Fruit fly (Drosophila melanogaster) whole organism, pupa: Measurements from ENCODE around the gene CG11380.
A peak's percentile ranks its signal among the peaks of the same experiment; 100 is the strongest.

Experiments
- CG10348 ChIP-seq: fragments of 200-800 bp; sonication (Bioruptor generic); IDR thresholded peaks from 2 replicates; pipeline ENCODE4 v1.3.6; 2022; ENCODE audit warnings: missing biosample characterization, missing genetic modification characterization
- CG12605 ChIP-seq: fragments of 200-800 bp; sonication (Bioruptor generic); IDR thresholded peaks from 2 replicates; pipeline ENCODE4 v1.3.6; 2022; ENCODE audit warnings: missing biosample characterization, missing genetic modification characterization
- CG13204 ChIP-seq: fragments of 200-800 bp; sonication (Bioruptor generic); optimal IDR thresholded peaks from 2 replicates; lab custom pipeline; 2018; ENCODE audit warnings: missing biosample characterization, mild to moderate bottlenecking, missing genetic modification characterization, moderate library complexity
- CG14655 ChIP-seq: fragments of 200-800 bp; sonication (Bioruptor generic); optimal IDR thresholded peaks from 3 replicates; lab custom pipeline; 2017; ENCODE audit warnings: mild to moderate bottlenecking, missing biosample characterization, missing genetic modification reagents, missing genetic modification characterization
- CG15710 ChIP-seq: fragments of 200-800 bp; sonication (Bioruptor generic); optimal IDR thresholded peaks from 2 replicates; lab custom pipeline; 2018; ENCODE audit warnings: missing biosample characterization, mild to moderate bottlenecking, missing genetic modification characterization, moderate library complexity
- CG17806 ChIP-seq: fragments of 200-800 bp; sonication (Bioruptor generic); optimal IDR thresholded peaks from 2 replicates; lab custom pipeline; 2018; ENCODE audit warnings: missing biosample characterization, mild to moderate bottlenecking, missing genetic modification characterization, moderate library complexity
- CG32121 ChIP-seq: fragments of 200-800 bp; sonication (Bioruptor generic); IDR thresholded peaks from 2 replicates; pipeline ENCODE4 v1.3.6; 2022; ENCODE audit warnings: missing biosample characterization, missing genetic modification characterization
- CG34367 ChIP-seq: fragments of 200-800 bp; sonication (Bioruptor generic); optimal IDR thresholded peaks from 2 replicates; lab custom pipeline; 2018; ENCODE audit warnings: missing biosample characterization, mild to moderate bottlenecking, missing genetic modification characterization
- CG4496 ChIP-seq: fragments of 200-800 bp; sonication (Bioruptor generic); IDR thresholded peaks from 3 replicates; pipeline ENCODE4 v1.3.6; 2022; ENCODE audit warnings: missing biosample characterization, missing genetic modification characterization
- CG8159 ChIP-seq: fragments of 200-800 bp; sonication (Bioruptor generic); optimal IDR thresholded peaks from 3 replicates; lab custom pipeline; 2018; ENCODE audit warnings: missing biosample characterization, mild to moderate bottlenecking, missing genetic modification characterization, moderate library complexity
- CG8301 ChIP-seq: fragments of 200-800 bp; sonication (Bioruptor generic); optimal IDR thresholded peaks from 2 replicates; lab custom pipeline; 2018; ENCODE audit warnings: missing biosample characterization, mild to moderate bottlenecking, missing genetic modification characterization
- CG9948 ChIP-seq: fragments of 200-800 bp; sonication (Bioruptor generic); optimal IDR thresholded peaks from 2 replicates; lab custom pipeline; 2018; ENCODE audit warnings: missing biosample characterization, mild to moderate bottlenecking, missing genetic modification characterization, moderate library complexity
- D1 ChIP-seq: fragments of 200-800 bp; sonication (Bioruptor generic); optimal IDR thresholded peaks from 2 replicates; lab custom pipeline; 2018; ENCODE audit warnings: missing biosample characterization, mild to moderate bottlenecking, missing genetic modification characterization, moderate library complexity
- EcR ChIP-seq: fragments of 200-800 bp; sonication (Bioruptor generic); optimal IDR thresholded peaks from 3 replicates; lab custom pipeline; 2019; ENCODE audit warnings: missing biosample characterization, missing genetic modification characterization, mild to moderate bottlenecking, moderate library complexity, missing genetic modification reagents
- Ets98B ChIP-seq: fragments of 200-800 bp; sonication (Bioruptor generic); IDR thresholded peaks from 2 replicates; pipeline ENCODE4 v1.3.6; 2022; ENCODE audit warnings: missing biosample characterization, missing genetic modification characterization
- Pif1A ChIP-seq: fragments of 200-800 bp; sonication (Bioruptor generic); optimal IDR thresholded peaks from 3 replicates; lab custom pipeline; 2016; ENCODE audit warnings: missing biosample characterization, missing genetic modification characterization
- Pif1B ChIP-seq: fragments of 200-800 bp; sonication (Bioruptor generic); optimal IDR thresholded peaks from 3 replicates; lab custom pipeline; 2016; ENCODE audit warnings: missing biosample characterization, missing genetic modification characterization
- Snoo ChIP-seq: fragments of 200-800 bp; sonication (Bioruptor generic); optimal IDR thresholded peaks from 3 replicates; lab custom pipeline; 2017; ENCODE audit warnings: missing biosample characterization, mild to moderate bottlenecking, missing genetic modification characterization, inconsistent platforms
- fd96Ca ChIP-seq: fragments of 200-800 bp; sonication (Bioruptor generic); IDR thresholded peaks from 3 replicates; pipeline ENCODE4 v1.3.6; 2022; ENCODE audit warnings: missing biosample characterization, missing genetic modification characterization
- gl ChIP-seq: fragments of 200-800 bp; sonication (Bioruptor generic); optimal IDR thresholded peaks from 2 replicates; lab custom pipeline; 2018; ENCODE audit warnings: missing biosample characterization, mild to moderate bottlenecking, missing genetic modification characterization
- rn ChIP-seq: fragments of 200-800 bp; sonication (Bioruptor generic); IDR thresholded peaks from 2 replicates; pipeline ENCODE4 v1.3.6; 2022; ENCODE audit warnings: missing biosample characterization, missing genetic modification characterization

Gene CG11380

dm6 chrX:1191008-1191407 lies at the start of gene CG11380:
Gene CG11380 (plus strand): TSS chrX:1191308.
- TF ChIP-seq Pif1B (no peak), EcR (no peak), CG13204 (GFP tag; lab: Kevin White, UChicago) (no peak), CG9948 (no peak), Snoo (no peak), CG8159 (tag; lab: Kevin White, UChicago) (no peak), gl (tag; lab: Kevin White, UChicago) (no peak), Ets98B (GFP tag; lab: Robert Waterston, UW) (no peak; the same call in 1 of the 2 replicates), CG32121 (no peak), rn (no peak)

DNA sequence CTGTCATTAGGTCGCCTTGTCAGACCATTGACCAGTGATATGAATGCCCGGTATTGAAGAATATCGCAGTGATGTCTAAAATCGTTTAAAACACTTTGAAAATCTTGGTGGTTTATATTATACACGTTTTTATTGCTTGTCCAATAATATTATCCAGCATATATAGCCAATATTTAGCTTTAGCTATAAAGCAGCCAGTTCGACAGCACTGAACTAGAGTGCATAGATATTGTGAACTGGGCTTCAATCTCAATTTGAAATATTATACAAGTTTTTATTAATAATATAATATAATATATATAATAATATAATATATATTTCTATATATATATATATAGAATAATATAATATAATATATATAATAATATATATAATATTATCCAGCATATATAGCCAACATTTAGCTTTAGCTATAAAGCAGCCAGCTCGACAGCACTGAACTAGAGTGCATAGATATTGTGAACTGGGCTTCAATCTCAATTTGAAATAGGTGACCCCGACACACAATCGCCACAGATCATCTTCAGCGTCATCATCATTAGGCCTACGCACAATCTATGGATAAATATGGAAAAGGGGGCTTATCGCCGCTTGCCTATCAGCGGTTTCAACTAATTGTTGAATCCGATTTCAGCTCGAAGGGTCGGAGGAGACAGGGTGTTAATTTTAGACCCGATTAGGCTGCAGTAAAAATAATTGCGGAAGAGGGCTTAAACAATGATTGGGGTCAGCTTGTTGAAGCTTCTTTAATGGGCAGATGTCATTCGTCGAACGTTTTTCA lies 48.4 kb upstream of the CG11380 start:
- TF ChIP-seq CG4496 (GFP tag; lab: Robert Waterston, UW) (no peak), CG9948 (no peak), CG8301 (tag; lab: Kevin White, UChicago) (no peak)

DNA sequence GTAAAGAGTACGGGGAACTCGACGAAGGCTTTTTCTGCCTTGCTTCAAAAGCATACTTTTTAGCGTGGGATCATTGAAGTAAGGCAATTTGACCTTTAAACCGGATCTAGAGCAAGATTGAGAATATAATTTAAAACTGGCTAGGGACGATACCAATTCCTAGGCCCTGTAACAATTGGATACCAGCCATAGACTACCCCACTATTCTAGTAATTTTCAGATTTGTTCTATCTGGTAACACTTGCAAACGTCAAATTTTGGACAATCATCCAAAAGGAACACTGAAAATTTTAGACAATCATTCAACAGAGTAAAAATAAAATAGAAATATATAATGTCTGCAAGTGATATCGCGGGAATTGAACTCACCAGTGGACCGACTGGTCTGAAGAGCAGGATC lies 45.8 kb upstream of the CG11380 start, which contains the start of gene CG14628:
CG14628 (plus strand) TSS at position 301 of the 400 bp plus-strand sequence.
- TF ChIP-seq CG34367 (tag; lab: Kevin White, UChicago) (no peak), CG17806 (tag; lab: Kevin White, UChicago) (no peak), CG4496 (GFP tag; lab: Robert Waterston, UW) (no peak), rn (no peak), Ets98B (GFP tag; lab: Robert Waterston, UW) (no peak), CG13204 (GFP tag; lab: Kevin White, UChicago) (no peak), Pif1A (GFP tag; lab: Kevin White, UChicago) (no peak), D1 (tag; lab: Kevin White, UChicago) (no peak), CG10348 (GFP tag; lab: Robert Waterston, UW) (no peak), CG9948 (no peak), gl (tag; lab: Kevin White, UChicago) (no peak), CG12605 (GFP tag; lab: Robert Waterston, UW) (no peak), CG8159 (tag; lab: Kevin White, UChicago) (no peak), Pif1B (no peak), Snoo (no peak), CG32121 (no peak)

dm6 chrX:1161913-1162439 lies 29.1 kb upstream of the CG11380 start, which contains the start of gene eIF4E7:
Gene eIF4E7 (minus strand): TSS chrX:1162389.
- TF ChIP-seq Pif1A (GFP tag; lab: Kevin White, UChicago), result no peak
- TF ChIP-seq CG4496 (GFP tag; lab: Robert Waterston, UW), result peak; percentile 16; the same call in 1 of the 3 replicates

DNA sequence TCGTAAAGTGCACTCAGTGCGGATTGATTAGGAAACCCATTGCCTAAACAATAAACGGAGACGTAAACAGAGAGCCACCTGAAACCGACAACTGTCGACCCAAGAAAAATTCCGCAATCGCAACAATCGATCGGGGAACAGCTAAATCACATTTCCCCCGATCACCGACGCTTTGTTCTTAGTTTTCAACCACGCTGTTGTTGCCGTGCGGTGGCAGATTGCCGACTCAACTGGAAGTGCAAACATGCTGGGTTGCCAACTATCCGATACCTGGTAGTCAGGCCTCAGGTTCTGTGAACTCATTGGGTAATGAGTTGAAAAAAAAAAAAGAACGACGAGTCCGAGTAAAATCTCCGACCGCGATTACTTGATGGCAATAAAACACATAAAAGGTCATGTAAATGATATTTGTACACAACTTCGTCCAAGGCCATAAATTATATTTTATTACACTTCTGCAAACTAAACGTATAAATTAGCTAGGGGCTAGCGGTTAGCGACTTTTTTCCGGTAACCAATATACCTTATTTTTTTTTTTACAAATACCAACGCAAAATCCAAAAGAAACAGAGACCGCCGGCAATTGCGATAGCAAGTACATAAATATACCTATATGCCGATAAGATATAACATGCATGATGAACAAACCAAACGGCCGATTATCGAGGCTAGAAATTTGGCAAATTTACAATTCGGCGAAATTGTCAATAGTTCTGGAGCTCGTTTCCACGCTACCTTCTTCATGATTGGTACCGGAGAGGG lies 20.8 kb upstream of the CG11380 start, which contains the start of gene CG11378:
CG11378 (plus strand) TSS at position 712 of the 762 bp plus-strand sequence.
- TF ChIP-seq CG34367 (tag; lab: Kevin White, UChicago) (no peak), Ets98B (GFP tag; lab: Robert Waterston, UW) (no peak), CG32121 (no peak), Snoo (no peak), Pif1B (no peak)

DNA sequence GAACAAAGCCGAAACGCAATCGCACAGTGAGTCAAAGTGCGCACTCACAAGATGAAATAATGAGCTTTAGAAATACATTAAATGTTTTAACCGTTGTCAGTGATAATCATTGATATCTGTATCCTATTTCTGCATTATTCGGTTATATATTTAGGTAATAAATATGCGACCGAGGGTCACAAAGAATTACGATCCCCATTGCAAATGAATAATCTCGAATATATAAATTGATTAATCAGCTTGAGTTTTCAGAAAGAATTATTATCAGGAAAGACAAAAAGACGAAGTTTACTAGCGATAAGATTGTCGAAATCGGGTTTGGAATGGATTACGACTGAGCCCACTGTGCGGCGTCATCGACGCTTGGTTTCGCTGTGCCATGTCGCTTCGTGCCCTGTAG lies 20.1 kb upstream of the CG11380 start:
- no peak for TF ChIP-seq rn
- peak; percentile 36 for TF ChIP-seq CG8301 (tag; lab: Kevin White, UChicago)
- no peak for TF ChIP-seq CG12605 (GFP tag; lab: Robert Waterston, UW)
- TF ChIP-seq CG15710, result peak; percentile 33
- peak; percentile 54 for TF ChIP-seq Snoo
- TF ChIP-seq CG4496 (GFP tag; lab: Robert Waterston, UW), result no peak
- TF ChIP-seq CG9948, result peak; percentile 32
- TF ChIP-seq CG17806 (tag; lab: Kevin White, UChicago), result peak; percentile 17
- TF ChIP-seq CG13204 (GFP tag; lab: Kevin White, UChicago), result no peak
- peak; percentile 61 for TF ChIP-seq Pif1A (GFP tag; lab: Kevin White, UChicago)
- TF ChIP-seq D1 (tag; lab: Kevin White, UChicago), result no peak
- TF ChIP-seq Pif1B, result peak; percentile 13
- TF ChIP-seq CG32121, result no peak
- no peak for TF ChIP-seq EcR
- TF ChIP-seq fd96Ca (GFP tag; lab: Robert Waterston, UW), result no peak
- no peak for TF ChIP-seq CG10348 (GFP tag; lab: Robert Waterston, UW)
- TF ChIP-seq CG14655, result peak; percentile 57
- no peak for TF ChIP-seq gl (tag; lab: Kevin White, UChicago)
- TF ChIP-seq Ets98B (GFP tag; lab: Robert Waterston, UW), result no peak
- peak; percentile 69 for TF ChIP-seq CG8159 (tag; lab: Kevin White, UChicago)
- TF ChIP-seq CG34367 (tag; lab: Kevin White, UChicago), result no peak
